Worm (Caenorhabditis elegans) whole organism, L4 larva: ENCODE measurements around the gene cest-17.

Experiments used
- ZK546.5 ChIP-seq, 2 experiments: sonication (generic microtip); optimal IDR thresholded peaks; 2 replicates each; lab custom pipeline; 2017; ENCODE audit warnings: missing biosample characterization in 2 of 2, missing genetic modification characterization in 2 of 2
- daf-12 ChIP-seq: fragments of 150-350 bp; optimal IDR thresholded peaks from 2 replicates; lab custom pipeline; 2014; ENCODE audit warnings: missing biosample characterization, missing genetic modification reagents, missing genetic modification characterization
- dve-1 ChIP-seq: sonication (generic microtip); optimal IDR thresholded peaks from 2 replicates; lab custom pipeline; 2017; ENCODE audit warnings: antibody characterized with exemption, mild to moderate bottlenecking, missing genetic modification characterization, missing compliant biosample characterization; ENCODE audit not compliant: insufficient read depth
- saeg-2 ChIP-seq: fragments of 200-800 bp; sonication (Bioruptor generic); IDR thresholded peaks from 2 replicates; pipeline ENCODE4 v1.3.6; 2022; ENCODE audit warnings: missing genetic modification reagents, missing genetic modification characterization, missing compliant biosample characterization
- zag-1 ChIP-seq: fragments of 150-350 bp; optimal IDR thresholded peaks from 2 replicates; lab custom pipeline; 2014; ENCODE audit warnings: missing biosample characterization, missing genetic modification characterization

ce11 chrV:8243201-8243600, 40.1 kb downstream of the cest-17 start:
- no peak for TF ChIP-seq daf-12 (tag; lab: Kevin White, UChicago)
- no peak for TF ChIP-seq zag-1 (tag; lab: Kevin White, UChicago)
- TF ChIP-seq dve-1 (tag; lab: Kevin White, UChicago): no peak
- TF ChIP-seq ZK546.5 (tag; optimal IDR thresholded peaks at IDR 0.05; lab: Kevin White, UChicago): no peak
- TF ChIP-seq saeg-2 (GFP tag; lab: Robert Waterston, UW): no peak
